Fruit fly (Drosophila melanogaster): Measurements from ENCODE around the gene chico.

DNA sequence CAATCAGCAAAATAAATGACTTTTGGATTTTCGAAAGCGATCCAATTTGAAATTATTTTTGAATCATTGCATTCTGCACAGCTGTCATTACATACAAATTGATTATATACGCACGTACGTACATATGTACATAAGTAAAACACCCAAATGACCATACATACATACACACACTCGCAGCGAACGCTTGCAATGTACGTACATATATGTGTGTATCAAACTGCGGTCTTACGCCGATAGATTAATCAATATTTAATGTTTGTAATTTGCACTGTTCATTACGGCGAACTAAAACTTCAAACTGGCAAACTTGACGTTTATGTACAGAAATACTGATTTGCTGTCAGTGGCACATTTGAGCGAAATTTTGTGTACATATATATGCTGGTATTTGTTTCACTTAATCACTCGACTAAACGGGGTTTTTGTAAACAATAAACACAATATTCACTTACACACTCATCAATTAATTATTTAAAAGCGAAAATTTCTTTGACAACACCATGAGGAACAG is 20.6 kb downstream of the chico start:
- no peak for TF ChIP-seq CG34367 (tag; optimal IDR thresholded peaks at IDR 0.05)
- no peak for TF ChIP-seq CG8159 (tag; optimal IDR thresholded peaks at IDR 0.05)
- TF ChIP-seq EcR (GFP tag; optimal IDR thresholded peaks at IDR 0.05), result no peak
- TF ChIP-seq CG9948 (tag; optimal IDR thresholded peaks at IDR 0.05), result no peak
- TF ChIP-seq rn (GFP tag; IDR thresholded peaks at IDR 0.05), result no peak
- TF ChIP-seq fd96Ca (GFP tag; IDR thresholded peaks at IDR 0.05), result no peak
- no peak for TF ChIP-seq CG32121 (GFP tag; IDR thresholded peaks at IDR 0.05)
- no peak for TF ChIP-seq Pif1A (GFP tag; optimal IDR thresholded peaks at IDR 0.05)
- TF ChIP-seq CG4496 (GFP tag; IDR thresholded peaks at IDR 0.05), result no peak
- TF ChIP-seq CG14655 (GFP tag; optimal IDR thresholded peaks at IDR 0.05), result no peak
- no peak for TF ChIP-seq CG15710 (tag; optimal IDR thresholded peaks at IDR 0.05)
- no peak for TF ChIP-seq CG10348 (GFP tag; IDR thresholded peaks at IDR 0.05)

Measured in whole organism, pupa.